Worm (Caenorhabditis elegans): Measurements from ENCODE around the gene zip-3.
"Not testable (repeated sequence)": the region's sequence is repeated elsewhere in the genome, so short reads cannot be mapped to it uniquely, and the experiment has no call there.

zip-3 gene

DNA sequence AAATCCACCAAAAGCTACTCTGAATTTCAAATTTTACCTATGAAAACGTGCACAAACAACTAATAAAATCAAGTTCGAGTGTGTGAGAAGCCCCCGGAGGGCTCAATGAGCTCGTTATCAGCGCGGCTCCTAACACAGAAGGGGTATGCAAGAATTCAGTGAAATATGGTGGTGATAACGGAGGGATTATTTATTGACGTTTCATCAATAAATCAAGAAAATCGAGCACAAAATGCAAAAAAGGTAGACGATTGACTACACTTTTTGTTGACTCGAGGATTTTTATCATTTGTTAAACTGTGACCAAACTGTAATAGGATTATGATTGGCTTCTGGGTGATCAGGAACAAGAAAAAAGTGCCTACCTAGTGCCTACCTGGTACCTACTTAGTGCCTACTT lies at the start of gene zip-3:
TSS of gene zip-3 (minus strand) at position 21 of the 400 bp plus-strand sequence.
- TF ChIP-seq B0310.2 (tag; optimal IDR thresholded peaks at IDR 0.05) (no peak), ets-7 (tag; optimal IDR thresholded peaks at IDR 0.05) (no peak), hmbx-1 (tag; optimal IDR thresholded peaks at IDR 0.05) (no peak), tra-4 (tag; optimal IDR thresholded peaks at IDR 0.05) (no peak), F13C5.2 (tag; optimal IDR thresholded peaks at IDR 0.05) (no peak), hnd-1 (tag; optimal IDR thresholded peaks at IDR 0.05) (no peak), pes-1 (GFP tag; IDR thresholded peaks at IDR 0.05) (no peak), ama-1 (optimal IDR thresholded peaks at IDR 0.05) (no peak), sea-1 (GFP tag; conservative IDR thresholded peaks at IDR 0.05) (no peak), ceh-36 (tag; optimal IDR thresholded peaks at IDR 0.05) (no peak), hmg-4 (GFP tag; optimal IDR thresholded peaks at IDR 0.05) (no peak), tbx-37 (GFP tag; conservative IDR thresholded peaks at IDR 0.05) (no peak), tbx-11 (GFP tag; IDR thresholded peaks at IDR 0.05) (no peak), scrt-1 (GFP tag; IDR thresholded peaks at IDR 0.05) (no peak), aly-1 (tag; optimal IDR thresholded peaks at IDR 0.05) (no peak), flt-1 (GFP tag; IDR thresholded peaks at IDR 0.05) (no peak), ceh-13 (GFP tag; optimal IDR thresholded peaks at IDR 0.05) (no peak)

- TF ChIP-seq ama-1 (optimal IDR thresholded peaks at IDR 0.05): no peak
- no peak for TF ChIP-seq ceh-36 (tag; optimal IDR thresholded peaks at IDR 0.05)
- TF ChIP-seq B0310.2 (tag; optimal IDR thresholded peaks at IDR 0.05): no peak
- TF ChIP-seq flt-1 (GFP tag; IDR thresholded peaks at IDR 0.05): no peak
- TF ChIP-seq ets-7 (tag; optimal IDR thresholded peaks at IDR 0.05): no peak
- TF ChIP-seq hmbx-1 (tag; optimal IDR thresholded peaks at IDR 0.05): no peak
- TF ChIP-seq ceh-13 (GFP tag; optimal IDR thresholded peaks at IDR 0.05): no peak
- TF ChIP-seq hnd-1 (tag; optimal IDR thresholded peaks at IDR 0.05): no peak
- no peak for TF ChIP-seq tbx-37 (GFP tag; conservative IDR thresholded peaks at IDR 0.05)
- TF ChIP-seq hmg-4 (GFP tag; optimal IDR thresholded peaks at IDR 0.05): no peak
Observed at ce11 chrII:14006210-14006609, 49.0 kb upstream of the zip-3 start, which contains the start of gene F01D5.6. TSS of gene F01D5.6 (plus strand) at chrII:14006510.

ce11 chrII:14005183-14005582 lies 47.9 kb upstream of the zip-3 start:
- no peak for TF ChIP-seq ets-7 (tag; optimal IDR thresholded peaks at IDR 0.05)
- no peak for TF ChIP-seq tra-4 (tag; optimal IDR thresholded peaks at IDR 0.05)
- TF ChIP-seq aly-1 (tag; optimal IDR thresholded peaks at IDR 0.05): no peak
- no peak for TF ChIP-seq tbx-11 (GFP tag; IDR thresholded peaks at IDR 0.05)
- TF ChIP-seq ceh-36 (tag; optimal IDR thresholded peaks at IDR 0.05): no peak
- no peak for TF ChIP-seq sea-1 (GFP tag; conservative IDR thresholded peaks at IDR 0.05)
- TF ChIP-seq hnd-1 (tag; optimal IDR thresholded peaks at IDR 0.05): no peak
- TF ChIP-seq ceh-13 (GFP tag; optimal IDR thresholded peaks at IDR 0.05): no peak
- no peak for TF ChIP-seq tbx-37 (GFP tag; conservative IDR thresholded peaks at IDR 0.05)
- TF ChIP-seq hmg-4 (GFP tag; optimal IDR thresholded peaks at IDR 0.05): no peak
- TF ChIP-seq B0310.2 (tag; optimal IDR thresholded peaks at IDR 0.05): no peak
- TF ChIP-seq F13C5.2 (tag; optimal IDR thresholded peaks at IDR 0.05): no peak

DNA sequence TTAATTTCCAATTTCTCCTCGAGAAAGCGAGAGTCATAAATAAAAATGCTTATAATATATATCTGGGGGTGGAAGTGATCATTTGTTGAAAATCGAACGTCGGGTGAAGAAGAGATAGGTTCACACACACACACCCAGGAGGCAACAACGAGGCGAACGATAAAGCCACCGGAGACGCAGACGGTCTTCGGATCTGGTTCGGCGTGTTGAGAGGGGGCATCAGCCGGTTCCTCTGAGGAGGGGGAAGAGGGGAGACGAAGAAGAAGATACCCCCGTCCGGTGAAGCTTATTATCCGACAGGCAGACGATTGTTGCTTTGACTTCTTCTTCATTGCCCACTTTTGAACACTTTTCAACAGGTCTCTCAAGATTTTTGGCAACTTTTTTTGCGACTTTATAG lies 47.5 kb upstream of the zip-3 start:
- TF ChIP-seq hmg-4 (GFP tag; optimal IDR thresholded peaks at IDR 0.05) (no peak), sea-1 (GFP tag; conservative IDR thresholded peaks at IDR 0.05) (no peak), hmbx-1 (tag; optimal IDR thresholded peaks at IDR 0.05) (no peak), scrt-1 (GFP tag; IDR thresholded peaks at IDR 0.05) (no peak), F13C5.2 (tag; optimal IDR thresholded peaks at IDR 0.05) (no peak), tbx-11 (GFP tag; IDR thresholded peaks at IDR 0.05) (no peak), ceh-36 (tag; optimal IDR thresholded peaks at IDR 0.05) (no peak), ets-7 (tag; optimal IDR thresholded peaks at IDR 0.05) (no peak)

DNA sequence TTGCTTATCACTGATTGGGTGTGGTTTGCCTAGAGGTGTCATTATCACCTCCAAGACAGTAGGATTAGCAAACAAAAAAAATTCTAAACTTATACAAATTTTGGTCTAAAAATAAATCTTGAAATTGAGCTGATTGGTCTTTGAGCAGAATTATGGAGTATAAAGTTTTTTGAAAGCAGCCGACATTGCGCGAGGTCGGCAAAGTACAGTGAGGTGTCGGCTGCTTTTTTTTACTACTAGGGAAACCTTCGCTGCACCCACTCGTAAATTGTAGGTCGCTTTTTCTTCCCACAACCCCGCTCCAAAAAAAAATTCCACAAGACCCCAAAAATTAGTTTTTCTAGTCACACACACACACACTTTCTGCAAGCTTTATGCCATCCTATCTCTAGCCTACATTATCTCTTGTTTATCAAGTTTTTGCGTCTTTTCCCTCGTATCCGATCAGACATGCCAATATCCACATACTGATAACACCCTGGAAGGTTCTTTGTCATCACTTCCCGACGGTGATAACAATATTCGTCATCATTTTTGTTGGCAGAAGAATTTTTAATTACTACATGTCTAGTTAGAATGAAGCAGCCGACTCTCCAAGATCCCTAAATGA lies 46.7 kb upstream of the zip-3 start:
- no peak for TF ChIP-seq flt-1 (GFP tag; IDR thresholded peaks at IDR 0.05)
- no peak for TF ChIP-seq ama-1 (optimal IDR thresholded peaks at IDR 0.05)
- no peak for TF ChIP-seq pes-1 (GFP tag; IDR thresholded peaks at IDR 0.05)
- TF ChIP-seq scrt-1 (GFP tag; IDR thresholded peaks at IDR 0.05): no peak
- no peak for TF ChIP-seq ceh-36 (tag; optimal IDR thresholded peaks at IDR 0.05)
- no peak for TF ChIP-seq tbx-37 (GFP tag; conservative IDR thresholded peaks at IDR 0.05)
- TF ChIP-seq tra-4 (tag; optimal IDR thresholded peaks at IDR 0.05): no peak
- TF ChIP-seq F13C5.2 (tag; optimal IDR thresholded peaks at IDR 0.05): no peak
- TF ChIP-seq aly-1 (tag; optimal IDR thresholded peaks at IDR 0.05): no peak

ce11 chrII:14002200-14002599 lies 44.9 kb upstream of the zip-3 start, which contains the start of gene F01D5.5:
TSS of gene F01D5.5 (minus strand) at chrII:14002300.
- TF ChIP-seq ceh-36 (tag; optimal IDR thresholded peaks at IDR 0.05) (no peak), hmbx-1 (tag; optimal IDR thresholded peaks at IDR 0.05) (no peak), scrt-1 (GFP tag; IDR thresholded peaks at IDR 0.05) (no peak), hmg-4 (GFP tag; optimal IDR thresholded peaks at IDR 0.05) (no peak), aly-1 (tag; optimal IDR thresholded peaks at IDR 0.05) (no peak), tbx-11 (GFP tag; IDR thresholded peaks at IDR 0.05) (no peak), ama-1 (optimal IDR thresholded peaks at IDR 0.05) (no peak)

ce11 chrII:14000044-14000443 lies 42.8 kb upstream of the zip-3 start, which contains the start of gene F01D5.3:
TSS of gene F01D5.3 (minus strand) at chrII:14000144.
- not testable (repeated sequence) for TF ChIP-seq flt-1 (GFP tag; IDR thresholded peaks at IDR 0.05); tbx-11 (GFP tag; IDR thresholded peaks at IDR 0.05); hmbx-1 (tag; optimal IDR thresholded peaks at IDR 0.05)

- TF ChIP-seq ceh-36 (tag; optimal IDR thresholded peaks at IDR 0.05): no peak
- TF ChIP-seq sea-1 (GFP tag; conservative IDR thresholded peaks at IDR 0.05): no peak
- no peak for TF ChIP-seq tbx-11 (GFP tag; IDR thresholded peaks at IDR 0.05)
- TF ChIP-seq hmbx-1 (tag; optimal IDR thresholded peaks at IDR 0.05): no peak
- TF ChIP-seq ama-1 (optimal IDR thresholded peaks at IDR 0.05): no peak
- TF ChIP-seq F13C5.2 (tag; optimal IDR thresholded peaks at IDR 0.05): no peak
- TF ChIP-seq tbx-37 (GFP tag; conservative IDR thresholded peaks at IDR 0.05): no peak
- no peak for TF ChIP-seq hmg-4 (GFP tag; optimal IDR thresholded peaks at IDR 0.05)
- TF ChIP-seq ets-7 (tag; optimal IDR thresholded peaks at IDR 0.05): no peak
- TF ChIP-seq aly-1 (tag; optimal IDR thresholded peaks at IDR 0.05): no peak
- no peak for TF ChIP-seq tra-4 (tag; optimal IDR thresholded peaks at IDR 0.05)
- TF ChIP-seq pes-1 (GFP tag; IDR thresholded peaks at IDR 0.05): no peak
- no peak for TF ChIP-seq hnd-1 (tag; optimal IDR thresholded peaks at IDR 0.05)
Observed at ce11 chrII:13998964-13999363, 41.7 kb upstream of the zip-3 start, which contains the start of gene F01D5.2. TSS of gene F01D5.2 (minus strand) at chrII:13999064.
